Fruit fly (Drosophila melanogaster) whole organism, prepupa: ENCODE measurements around the gene CG7130.

Source experiments
- Blimp-1 ChIP-seq: fragments of 200-800 bp; sonication (Bioruptor generic); optimal IDR thresholded peaks from 3 replicates; lab custom pipeline; 2017; ENCODE audit warnings: missing biosample characterization, missing genetic modification characterization, mild to moderate bottlenecking, moderate library complexity, missing genetic modification reagents
- CG15336 ChIP-seq: fragments of 200-800 bp; sonication (Bioruptor generic); IDR thresholded peaks from 2 replicates; pipeline ENCODE4 v1.3.6; 2022; ENCODE audit warnings: missing biosample characterization, missing genetic modification characterization
- CG1621 ChIP-seq: fragments of 200-800 bp; sonication (Bioruptor generic); optimal IDR thresholded peaks from 3 replicates; lab custom pipeline; 2018; ENCODE audit warnings: missing biosample characterization, mild to moderate bottlenecking, missing genetic modification characterization
- CG16779 ChIP-seq: fragments of 200-800 bp; sonication (Bioruptor generic); optimal IDR thresholded peaks from 3 replicates; lab custom pipeline; 2017; ENCODE audit warnings: missing biosample characterization, mild to moderate bottlenecking, missing genetic modification characterization
- CG6808 ChIP-seq: fragments of 200-800 bp; sonication (Bioruptor generic); optimal IDR thresholded peaks from 3 replicates; lab custom pipeline; 2017; ENCODE audit warnings: missing biosample characterization, missing genetic modification characterization, mild to moderate bottlenecking, moderate library complexity, missing genetic modification reagents
- CG7368 ChIP-seq: fragments of 200-800 bp; sonication (Bioruptor generic); optimal IDR thresholded peaks from 3 replicates; lab custom pipeline; 2016; ENCODE audit warnings: missing biosample characterization, missing genetic modification characterization
- Ets21C ChIP-seq: fragments of 200-800 bp; sonication (Bioruptor generic); optimal IDR thresholded peaks from 3 replicates; lab custom pipeline; 2016; ENCODE audit warnings: missing biosample characterization, missing genetic modification characterization
- Hr38 ChIP-seq: sonication (Bioruptor generic); optimal IDR thresholded peaks from 2 replicates; lab custom pipeline; 2016; ENCODE audit warnings: missing biosample characterization, missing genetic modification characterization
- Hr39 ChIP-seq: fragments of 200-800 bp; sonication (Bioruptor generic); optimal IDR thresholded peaks from 2 replicates; lab custom pipeline; 2016; ENCODE audit warnings: missing biosample characterization, missing genetic modification characterization
- Smox ChIP-seq: fragments of 200-800 bp; sonication (Bioruptor generic); optimal IDR thresholded peaks from 3 replicates; lab custom pipeline; 2016; ENCODE audit warnings: missing biosample characterization, missing genetic modification characterization
- Sox14 ChIP-seq: fragments of 200-800 bp; sonication (Bioruptor generic); optimal IDR thresholded peaks from 3 replicates; lab custom pipeline; 2016; ENCODE audit warnings: missing biosample characterization, missing genetic modification characterization
- cyc ChIP-seq: fragments of 200-800 bp; sonication (Bioruptor generic); optimal IDR thresholded peaks from 3 replicates; lab custom pipeline; 2016; ENCODE audit warnings: missing biosample characterization, missing genetic modification characterization
- lz ChIP-seq: fragments of 200-800 bp; sonication (Bioruptor generic); optimal IDR thresholded peaks from 3 replicates; lab custom pipeline; 2016; ENCODE audit warnings: missing biosample characterization, missing genetic modification characterization

DNA sequence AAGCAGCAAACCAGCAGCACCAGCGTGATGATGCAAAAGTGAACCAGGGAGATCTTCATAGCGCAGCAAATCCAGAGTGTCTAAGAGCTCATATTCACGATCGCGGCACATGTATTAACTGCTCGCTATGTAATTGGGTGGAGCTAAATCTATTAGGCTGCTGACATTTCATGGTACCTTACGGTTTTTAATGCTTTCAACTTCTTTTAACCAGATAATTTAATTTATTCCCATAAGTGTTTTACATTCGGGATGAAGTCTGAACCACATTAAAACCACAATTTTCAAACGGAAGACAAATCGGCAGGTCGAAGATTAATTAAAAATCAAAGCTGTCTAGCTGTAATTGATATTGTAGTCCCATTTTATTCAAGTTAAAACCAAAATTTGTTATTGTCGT, 45.9 kb downstream of the CG7130 start, which contains the start of gene CG43392:
- TF ChIP-seq Ets21C (no peak), Hr39 (GFP tag; lab: Kevin White, UChicago) (no peak), CG16779 (no peak), Sox14 (GFP tag; lab: Kevin White, UChicago) (no peak), CG6808 (GFP tag; lab: Kevin White, UChicago) (no peak), CG15336 (GFP tag; lab: Robert Waterston, UW) (no peak), CG1621 (tag; lab: Kevin White, UChicago) (no peak), lz (GFP tag; lab: Kevin White, UChicago) (no peak), Blimp-1 (no peak), Hr38 (GFP tag; lab: Kevin White, UChicago) (no peak), Smox (GFP tag; lab: Kevin White, UChicago) (no peak), cyc (GFP tag; lab: Kevin White, UChicago) (no peak), CG7368 (GFP tag; lab: Kevin White, UChicago) (no peak)
